Fruit fly (Drosophila melanogaster) whole organism, embryonic: ENCODE results near the gene Srr.

Source experiments
- Abd-B ChIP-seq: fragments of 200-800 bp; sonication (Bioruptor generic); optimal IDR thresholded peaks from 2 replicates; lab custom pipeline; 2018; ENCODE audit warnings: missing biosample characterization, mild to moderate bottlenecking, missing genetic modification characterization, moderate library complexity
- Aef1 ChIP-seq: fragments of 200-800 bp; sonication (Bioruptor generic); IDR thresholded peaks from 3 replicates; pipeline ENCODE4 v1.3.6; 2022; ENCODE audit warnings: missing biosample characterization, missing genetic modification characterization
- Atf-2 ChIP-seq: fragments of 200-800 bp; sonication (Bioruptor generic); optimal IDR thresholded peaks from 2 replicates; lab custom pipeline; 2016; ENCODE audit warnings: missing biosample characterization, missing genetic modification characterization
- CG10462 ChIP-seq: fragments of 200-800 bp; sonication (Bioruptor generic); optimal IDR thresholded peaks from 2 replicates; lab custom pipeline; 2016; ENCODE audit warnings: missing biosample characterization, missing genetic modification characterization
- CG10565 ChIP-seq: fragments of 200-800 bp; sonication (Bioruptor generic); optimal IDR thresholded peaks from 3 replicates; lab custom pipeline; 2016; ENCODE audit warnings: missing biosample characterization, mild to moderate bottlenecking, missing genetic modification characterization
- CG11456 ChIP-seq: fragments of 200-800 bp; sonication (Bioruptor generic); IDR thresholded peaks from 3 replicates; pipeline ENCODE4 v1.3.6; 2022; ENCODE audit warnings: missing biosample characterization, missing genetic modification characterization
- CG12942 ChIP-seq: fragments of 200-800 bp; sonication (Bioruptor generic); optimal IDR thresholded peaks from 3 replicates; lab custom pipeline; 2016; ENCODE audit warnings: missing biosample characterization, missing genetic modification characterization
- CG13123 ChIP-seq: fragments of 200-800 bp; sonication (Bioruptor generic); optimal IDR thresholded peaks from 2 replicates; lab custom pipeline; 2016; ENCODE audit warnings: missing biosample characterization, missing genetic modification characterization
- CG14667 ChIP-seq: fragments of 200-800 bp; sonication (Bioruptor generic); IDR thresholded peaks from 2 replicates; pipeline ENCODE4 v1.3.6; 2022; ENCODE audit warnings: missing biosample characterization, missing genetic modification characterization
- CG1529 ChIP-seq: fragments of 200-800 bp; sonication (Bioruptor generic); optimal IDR thresholded peaks from 3 replicates; lab custom pipeline; 2018; ENCODE audit warnings: missing biosample characterization, missing genetic modification characterization
- CG3726 ChIP-seq: fragments of 200-800 bp; sonication (Bioruptor generic); IDR thresholded peaks from 3 replicates; pipeline ENCODE4, ENCODE4 v1.3.6; 2022; ENCODE audit warnings: missing biosample characterization, missing genetic modification characterization
- CG3847 ChIP-seq: fragments of 200-800 bp; sonication (Bioruptor generic); IDR thresholded peaks from 2 replicates; pipeline ENCODE4 v1.3.6; 2022; ENCODE audit warnings: missing biosample characterization, missing genetic modification characterization
- CG6254 ChIP-seq: fragments of 200-800 bp; sonication (Bioruptor generic); optimal IDR thresholded peaks from 3 replicates; lab custom pipeline; 2017; ENCODE audit warnings: mild to moderate bottlenecking, missing biosample characterization, missing genetic modification reagents, missing genetic modification characterization
- CG7963 ChIP-seq: fragments of 200-800 bp; sonication (Bioruptor generic); IDR thresholded peaks from 3 replicates; pipeline ENCODE4 v1.3.6; 2022; ENCODE audit warnings: missing biosample characterization, missing genetic modification characterization; ENCODE audit not compliant: partially characterized antibody
- CG7987 ChIP-seq: fragments of 200-800 bp; sonication (Bioruptor generic); optimal IDR thresholded peaks from 2 replicates; lab custom pipeline; 2018; ENCODE audit warnings: missing biosample characterization, mild to moderate bottlenecking, missing genetic modification characterization, moderate library complexity
- CG8089 ChIP-seq: fragments of 200-800 bp; sonication (Bioruptor generic); optimal IDR thresholded peaks from 3 replicates; lab custom pipeline; 2016; ENCODE audit warnings: missing biosample characterization, missing genetic modification characterization
- CG8944 ChIP-seq: fragments of 200-800 bp; sonication (Bioruptor generic); optimal IDR thresholded peaks from 3 replicates; lab custom pipeline; 2016; ENCODE audit warnings: missing biosample characterization, missing genetic modification characterization
- CG9609 ChIP-seq: fragments of 200-800 bp; sonication (Bioruptor generic); optimal IDR thresholded peaks from 3 replicates; lab custom pipeline; 2016; ENCODE audit warnings: missing biosample characterization, missing genetic modification characterization
- CG9932 ChIP-seq: fragments of 200-800 bp; sonication (Bioruptor generic); IDR thresholded peaks from 2 replicates; pipeline ENCODE4 v1.3.6; 2022; ENCODE audit warnings: missing biosample characterization, missing genetic modification characterization
- CoRest ChIP-seq: fragments of 200-800 bp; sonication (Bioruptor generic); optimal IDR thresholded peaks from 3 replicates; lab custom pipeline; 2018; ENCODE audit warnings: missing biosample characterization, mild to moderate bottlenecking, missing genetic modification characterization, moderate library complexity
- HLH4C ChIP-seq: fragments of 200-800 bp; sonication (Bioruptor generic); IDR thresholded peaks from 3 replicates; pipeline ENCODE4 v1.3.6; 2022; ENCODE audit warnings: missing biosample characterization, missing genetic modification characterization; ENCODE audit not compliant: partially characterized antibody
- HmgZ ChIP-seq: fragments of 200-800 bp; sonication (Bioruptor generic); optimal IDR thresholded peaks from 2 replicates; lab custom pipeline; 2018; ENCODE audit warnings: missing biosample characterization, mild to moderate bottlenecking, missing genetic modification characterization
- Mad ChIP-seq: fragments of 200-800 bp; sonication (Bioruptor generic); optimal IDR thresholded peaks from 2 replicates; lab custom pipeline; 2016; ENCODE audit warnings: missing biosample characterization, missing genetic modification characterization
- Max ChIP-seq: fragments of 200-800 bp; sonication (Bioruptor generic); optimal IDR thresholded peaks from 2 replicates; lab custom pipeline; 2016; ENCODE audit warnings: missing biosample characterization, mild to moderate bottlenecking, missing genetic modification characterization
- NC2α ChIP-seq: fragments of 200-800 bp; sonication (Bioruptor generic); optimal IDR thresholded peaks from 2 replicates; lab custom pipeline; 2016; ENCODE audit warnings: missing biosample characterization, missing genetic modification characterization
- Ravus ChIP-seq: fragments of 200-800 bp; sonication (Bioruptor generic); IDR thresholded peaks from 2 replicates; pipeline ENCODE4 v1.3.6; 2022; ENCODE audit warnings: missing biosample characterization, missing genetic modification characterization
- Sry-β ChIP-seq: fragments of 200-800 bp; sonication (Bioruptor generic); optimal IDR thresholded peaks from 2 replicates; lab custom pipeline; 2018; ENCODE audit warnings: missing biosample characterization, mild to moderate bottlenecking, missing genetic modification characterization, moderate library complexity
- Taf1 ChIP-seq: fragments of 200-800 bp; sonication (Bioruptor generic); IDR thresholded peaks from 2 replicates; pipeline ENCODE4 v1.3.6; 2022; ENCODE audit warnings: missing biosample characterization, missing genetic modification characterization
- Usf ChIP-seq: fragments of 200-800 bp; sonication (Bioruptor generic); optimal IDR thresholded peaks from 2 replicates; lab custom pipeline; 2017; ENCODE audit warnings: missing genotype, missing biosample characterization, missing genetic modification characterization
- Xbp1 ChIP-seq: fragments of 200-800 bp; sonication (Bioruptor generic); optimal IDR thresholded peaks from 3 replicates; lab custom pipeline; 2016; ENCODE audit warnings: missing biosample characterization, mild to moderate bottlenecking, missing genetic modification characterization
- ac ChIP-seq: fragments of 200-800 bp; sonication (Bioruptor generic); optimal IDR thresholded peaks from 3 replicates; lab custom pipeline; 2017; ENCODE audit warnings: missing biosample characterization, mild to moderate bottlenecking, missing genetic modification characterization
- al ChIP-seq: fragments of 200-800 bp; sonication (Bioruptor generic); IDR thresholded peaks from 2 replicates; pipeline ENCODE4 v1.3.6; 2022; ENCODE audit warnings: missing biosample characterization, missing genetic modification characterization
- aop ChIP-seq: fragments of 200-800 bp; sonication (Bioruptor generic); IDR thresholded peaks from 2 replicates; pipeline ENCODE4 v1.3.6; 2022; ENCODE audit warnings: missing biosample characterization, missing genetic modification characterization
- az2 ChIP-seq: fragments of 200-800 bp; sonication (Bioruptor generic); optimal IDR thresholded peaks from 3 replicates; lab custom pipeline; 2016; ENCODE audit warnings: missing biosample characterization, missing genetic modification characterization
- bowl ChIP-seq: fragments of 200-800 bp; sonication (Bioruptor generic); IDR thresholded peaks from 2 replicates; pipeline ENCODE4 v1.3.6; 2022; ENCODE audit warnings: missing biosample characterization, missing genetic modification characterization
- ci ChIP-seq: fragments of 200-800 bp; sonication (Bioruptor generic); IDR thresholded peaks from 3 replicates; pipeline ENCODE4 v1.3.6; 2022; ENCODE audit warnings: missing biosample characterization, missing genetic modification characterization
- crp ChIP-seq, 2 experiments: fragments of 200-800 bp; sonication (Bioruptor generic); optimal IDR thresholded peaks; 2 replicates in 1 of 2; 3 replicates in 1 of 2; lab custom pipeline; 2017; ENCODE audit warnings: missing biosample characterization in 2 of 2, missing genetic modification characterization in 2 of 2, mild to moderate bottlenecking in 1 of 2, moderate library complexity in 1 of 2
- dati ChIP-seq: fragments of 200-800 bp; sonication (Bioruptor generic); IDR thresholded peaks from 2 replicates; pipeline ENCODE4 v1.3.6; 2022; ENCODE audit warnings: missing biosample characterization, missing genetic modification characterization
- emc ChIP-seq: fragments of 200-800 bp; sonication (Bioruptor generic); optimal IDR thresholded peaks from 2 replicates; lab custom pipeline; 2016; ENCODE audit warnings: missing biosample characterization, missing genetic modification characterization
- eve ChIP-seq, 2 experiments: fragments of >200 bp; optimal IDR thresholded peaks; 2 replicates each; lab custom pipeline; 2017; ENCODE audit warnings: missing biosample characterization in 2 of 2, missing genetic modification characterization in 2 of 2
- exex ChIP-seq: fragments of 200-800 bp; sonication (Bioruptor generic); optimal IDR thresholded peaks from 4 replicates; lab custom pipeline; 2018; ENCODE audit warnings: missing biosample characterization, mild to moderate bottlenecking, missing genetic modification characterization, moderate library complexity
- fd3F ChIP-seq: fragments of 200-800 bp; sonication (Bioruptor generic); optimal IDR thresholded peaks from 2 replicates; lab custom pipeline; 2018; ENCODE audit warnings: missing biosample characterization, mild to moderate bottlenecking, missing genetic modification characterization, moderate library complexity
- fd64A ChIP-seq: fragments of 200-800 bp; sonication (Bioruptor generic); optimal IDR thresholded peaks from 3 replicates; lab custom pipeline; 2018; ENCODE audit warnings: missing biosample characterization, mild to moderate bottlenecking, missing genetic modification characterization
- gce ChIP-seq: fragments of 200-800 bp; sonication (Bioruptor generic); IDR thresholded peaks from 3 replicates; pipeline ENCODE4 v1.3.6; 2022; ENCODE audit warnings: missing biosample characterization, missing genetic modification characterization
- gsb ChIP-seq: fragments of 200-800 bp; sonication (Bioruptor generic); IDR thresholded peaks from 2 replicates; pipeline ENCODE4 v1.3.6; 2022; ENCODE audit warnings: missing biosample characterization, missing genetic modification characterization
- insv ChIP-seq, 2 experiments: fragments of 200-800 bp; sonication (Bioruptor generic); optimal IDR thresholded peaks; 3 replicates each; lab custom pipeline; 2016 to 2018; ENCODE audit warnings: missing biosample characterization in 2 of 2, missing genetic modification characterization in 2 of 2
- inv ChIP-seq: fragments of 200-800 bp; sonication (Bioruptor generic); IDR thresholded peaks from 2 replicates; pipeline ENCODE4 v1.3.6; 2022; ENCODE audit warnings: missing biosample characterization, missing genetic modification characterization; ENCODE audit not compliant: partially characterized antibody
- kay ChIP-seq: fragments of 200-800 bp; sonication (Bioruptor generic); optimal IDR thresholded peaks from 2 replicates; lab custom pipeline; 2016; ENCODE audit warnings: missing biosample characterization, missing genetic modification characterization
- otp ChIP-seq: fragments of 200-800 bp; sonication (Bioruptor generic); IDR thresholded peaks from 3 replicates; pipeline ENCODE4, ENCODE4 v1.3.6; 2022; ENCODE audit warnings: missing biosample characterization, missing genetic modification characterization
- zfh1 ChIP-seq: fragments of 200-800 bp; sonication (Bioruptor generic); IDR thresholded peaks from 3 replicates; pipeline ENCODE4 v1.3.6; 2022; ENCODE audit warnings: missing biosample characterization, missing genetic modification characterization

Gene Srr

DNA sequence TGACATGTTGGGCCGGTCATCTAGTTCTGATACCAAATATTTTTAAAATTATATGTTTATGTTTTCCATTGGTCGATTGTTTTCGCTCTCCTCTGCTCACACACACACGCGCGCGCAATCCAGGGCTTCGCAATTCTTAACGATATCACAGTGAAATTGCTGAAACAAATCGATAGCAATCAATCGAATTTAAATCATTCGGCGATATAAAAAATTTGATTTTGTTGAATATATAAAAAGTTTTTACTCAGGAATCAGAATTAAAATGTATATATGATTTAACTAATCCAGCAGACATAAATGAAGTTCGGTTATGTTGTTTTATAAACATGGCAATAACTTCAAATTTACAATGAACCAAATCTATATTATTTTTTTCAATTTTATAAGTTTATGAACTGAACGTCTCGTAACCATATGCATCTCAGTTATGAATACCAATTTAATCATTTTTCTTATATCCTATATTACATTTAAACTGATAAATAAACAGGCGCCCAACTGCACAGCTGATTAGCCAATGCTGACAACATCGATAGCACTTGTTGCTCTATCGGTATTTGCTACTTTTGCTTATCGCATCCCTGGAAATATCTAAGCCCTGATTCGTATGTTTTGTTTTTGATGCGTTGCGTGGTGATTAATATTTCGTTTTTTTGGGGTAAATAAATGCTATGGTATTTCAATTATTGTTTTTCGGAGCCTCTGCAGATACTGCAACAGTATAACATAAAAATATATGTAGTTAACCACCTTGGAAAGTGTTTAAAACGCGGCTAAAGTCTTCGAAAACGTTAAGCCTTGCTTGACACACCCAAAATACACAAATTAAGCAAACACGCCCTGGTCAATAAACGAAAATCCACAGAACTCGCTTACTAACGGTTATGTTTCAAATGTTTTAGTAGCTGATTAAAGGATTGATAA is 30.3 kb upstream of the Srr start, which contains the start of the genes Aduk and pasi2 (continued):
- TF ChIP-seq Ravus (GFP tag; lab: Robert Waterston, UW) (no peak), fd64A (GFP tag; lab: Kevin White, UChicago) (no peak), gce (GFP tag; lab: Robert Waterston, UW) (no peak), Mad (peak; percentile 27), Sry-β (GFP tag; lab: Kevin White, UChicago) (no peak), az2 (GFP tag; lab: Kevin White, UChicago) (no peak), fd3F (GFP tag; lab: Kevin White, UChicago) (peak; percentile 12), CG1529 (GFP tag; lab: Kevin White, UChicago) (no peak), CoRest (peak; percentile 45), Xbp1 (GFP tag; lab: Kevin White, UChicago) (no peak), Atf-2 (GFP tag; lab: Kevin White, UChicago) (no peak), HmgZ (tag; lab: Kevin White, UChicago) (no peak), insv (GFP tag; optimal IDR thresholded peaks at IDR 0.05; lab: Kevin White, UChicago) (peak in 1 of 2 experiments; percentile 31), inv (GFP tag; lab: Robert Waterston, UW) (peak; percentile 45), eve (GFP tag; optimal IDR thresholded peaks at IDR 0.05; lab: Kevin White, UChicago) (peak in 1 of 2 experiments; percentile 53), CG8944 (GFP tag; lab: Kevin White, UChicago) (no peak), Abd-B (GFP tag; lab: Kevin White, UChicago) (no peak), CG7987 (no peak), CG12942 (no peak), ac (no peak), CG10565 (GFP tag; lab: Kevin White, UChicago) (no peak), kay (GFP tag; lab: Kevin White, UChicago) (no peak), NC2α (GFP tag; lab: Kevin White, UChicago) (no peak), CG13123 (no peak), emc (GFP tag; lab: Kevin White, UChicago) (no peak), HLH4C (peak; percentile 65; the same call in 2 of the 3 replicates), CG9609 (GFP tag; lab: Kevin White, UChicago) (no peak), CG7963 (GFP tag; lab: Robert Waterston, UW) (peak; percentile 46; the same call in 1 of the 3 replicates), CG3726 (GFP tag; lab: Robert Waterston, UW) (no peak), CG3847 (no peak), ci (GFP tag; lab: Robert Waterston, UW) (no peak), CG8089 (GFP tag; lab: Kevin White, UChicago) (no peak), crp (GFP tag; optimal IDR thresholded peaks at IDR 0.05; lab: Kevin White, UChicago) (peak; percentile 74 to 97), exex (tag; lab: Kevin White, UChicago) (peak; percentile 5), otp (no peak), gsb (GFP tag; lab: Robert Waterston, UW) (no peak), Aef1 (GFP tag; lab: Robert Waterston, UW) (no peak), aop (GFP tag; lab: Robert Waterston, UW) (no peak), Taf1 (GFP tag; lab: Robert Waterston, UW) (no peak), Usf (GFP tag; lab: Kevin White, UChicago) (no peak), CG10462 (GFP tag; lab: Kevin White, UChicago) (no peak), bowl (GFP tag; lab: Robert Waterston, UW) (no peak), CG9932 (GFP tag; lab: Robert Waterston, UW) (no peak; the same call in 1 of the 2 replicates), al (GFP tag; lab: Robert Waterston, UW) (no peak), CG14667 (no peak), CG6254 (GFP tag; lab: Kevin White, UChicago) (peak; percentile 14), dati (GFP tag; lab: Robert Waterston, UW) (no peak), zfh1 (GFP tag; lab: Robert Waterston, UW) (no peak), Max (GFP tag; lab: Kevin White, UChicago) (no peak), CG11456 (GFP tag; lab: Robert Waterston, UW) (no peak)
